Fruit fly (Drosophila melanogaster): ENCODE results near the gene CG15525.

The CG15525 gene

dm6 chr3R:29995035-29995434 is 2.4 kb downstream of the CG15525 start, which contains the start of the genes CG7903 and Sas-6:
TSS of gene CG7903 (minus strand) at chr3R:29995231.
TSS of gene Sas-6 (plus strand) at chr3R:29995357.
- TF ChIP-seq psq (optimal IDR thresholded peaks at IDR 0.05): no peak

- no peak for TF ChIP-seq usp (GFP tag; optimal IDR thresholded peaks at IDR 0.05)
- no peak for TF ChIP-seq EcR (GFP tag; optimal IDR thresholded peaks at IDR 0.05)
- no peak for TF ChIP-seq Dll (optimal IDR thresholded peaks at IDR 0.05)
- TF ChIP-seq pan (optimal IDR thresholded peaks at IDR 0.05): no peak
- no peak for TF ChIP-seq psq (optimal IDR thresholded peaks at IDR 0.05)
- no peak for TF ChIP-seq CG8478 (optimal IDR thresholded peaks at IDR 0.05)
Measured at dm6 chr3R:29993134-29993533, 4.3 kb downstream of the CG15525 start, which contains the start of gene Acph-1. TSS of gene Acph-1 (minus strand) at chr3R:29993411.

DNA sequence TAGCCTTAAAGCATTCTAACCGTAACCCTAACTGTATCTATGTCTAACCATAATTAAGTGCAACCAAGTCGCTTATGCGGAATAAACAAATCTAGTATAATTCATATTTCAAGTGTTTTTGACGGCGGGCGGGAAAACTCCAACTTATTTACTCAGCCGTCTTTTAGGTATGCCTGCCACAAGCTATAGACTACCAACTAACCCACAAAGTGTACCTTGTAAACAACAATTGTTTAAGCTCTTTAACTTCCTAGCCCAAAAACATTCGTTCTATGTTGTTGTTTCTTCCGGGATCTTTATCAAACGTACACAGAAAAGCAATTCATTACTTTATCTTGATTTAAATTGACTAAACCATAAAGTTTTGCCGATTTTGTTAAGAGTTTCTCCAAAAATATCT is 6.8 kb downstream of the CG15525 start:
- TF ChIP-seq usp (GFP tag; optimal IDR thresholded peaks at IDR 0.05): no peak
- no peak for TF ChIP-seq psq (optimal IDR thresholded peaks at IDR 0.05)
- TF ChIP-seq EcR (GFP tag; optimal IDR thresholded peaks at IDR 0.05): no peak
- no peak for TF ChIP-seq CG8478 (optimal IDR thresholded peaks at IDR 0.05)
- no peak for TF ChIP-seq Dll (optimal IDR thresholded peaks at IDR 0.05)
- TF ChIP-seq pan (optimal IDR thresholded peaks at IDR 0.05): no peak

dm6 chr3R:29985219-29985618 is 12.3 kb downstream of the CG15525 start:
- TF ChIP-seq psq (optimal IDR thresholded peaks at IDR 0.05): no peak
- no peak for TF ChIP-seq EcR (GFP tag; optimal IDR thresholded peaks at IDR 0.05)
- no peak for TF ChIP-seq usp (GFP tag; optimal IDR thresholded peaks at IDR 0.05)
- no peak for TF ChIP-seq CG8478 (optimal IDR thresholded peaks at IDR 0.05)
- TF ChIP-seq Dll (optimal IDR thresholded peaks at IDR 0.05): no peak
- TF ChIP-seq pan (optimal IDR thresholded peaks at IDR 0.05): no peak

DNA sequence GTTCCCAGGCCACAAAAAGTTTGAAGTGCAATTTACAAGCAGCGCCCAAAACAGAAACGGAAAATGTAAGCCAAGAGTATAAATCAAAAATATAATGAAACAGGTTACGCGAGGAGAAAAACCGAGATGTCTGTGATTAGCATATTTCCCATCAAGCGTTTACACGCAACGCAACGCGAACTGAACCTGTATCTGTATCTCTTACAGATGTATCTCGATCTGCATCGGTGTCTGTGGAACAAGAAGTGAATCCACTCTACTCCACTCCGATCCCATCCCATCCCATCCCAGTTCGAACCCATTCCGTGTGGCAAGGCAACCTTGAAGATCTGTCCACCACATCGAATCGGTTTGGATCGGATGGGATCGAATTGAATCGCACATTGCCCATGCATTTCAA is 13.6 kb downstream of the CG15525 start:
- TF ChIP-seq pan (optimal IDR thresholded peaks at IDR 0.05): no peak
- no peak for TF ChIP-seq usp (GFP tag; optimal IDR thresholded peaks at IDR 0.05)
- TF ChIP-seq EcR (GFP tag; optimal IDR thresholded peaks at IDR 0.05): no peak
- no peak for TF ChIP-seq Dll (optimal IDR thresholded peaks at IDR 0.05)
- no peak for TF ChIP-seq CG8478 (optimal IDR thresholded peaks at IDR 0.05)
- no peak for TF ChIP-seq psq (optimal IDR thresholded peaks at IDR 0.05)

DNA sequence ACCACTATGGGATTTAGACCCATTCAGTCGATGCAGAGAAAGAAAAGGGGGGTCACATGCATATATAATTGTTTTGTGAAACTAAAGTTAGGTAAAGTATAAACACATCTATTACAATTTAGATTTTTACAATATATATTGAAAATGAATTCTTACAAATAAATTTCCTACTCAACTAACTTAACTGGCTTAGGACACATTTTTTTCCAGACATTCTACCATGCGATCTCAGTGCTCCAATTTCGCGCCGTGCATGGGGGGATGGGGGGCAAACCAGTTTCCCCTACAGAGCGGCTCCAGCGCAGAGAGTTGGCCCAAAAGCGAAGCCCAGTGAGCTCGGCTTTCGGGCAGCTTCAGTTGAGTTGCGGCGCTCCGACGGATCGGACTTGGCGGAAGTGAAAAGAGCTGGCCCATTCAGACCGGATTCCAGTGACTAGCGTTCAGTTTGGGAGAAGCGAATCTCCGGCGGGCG is 14.4 kb downstream of the CG15525 start, which contains the start of gene CG7896:
Gene CG7896, plus strand, starts transcription at position 354 of the 472 bp plus-strand sequence.
- TF ChIP-seq psq (optimal IDR thresholded peaks at IDR 0.05): no peak
- TF ChIP-seq Dll (optimal IDR thresholded peaks at IDR 0.05): no peak
- no peak for TF ChIP-seq CG8478 (optimal IDR thresholded peaks at IDR 0.05)
- TF ChIP-seq pan (optimal IDR thresholded peaks at IDR 0.05): no peak

dm6 chr3R:29982027-29982426 is 15.4 kb downstream of the CG15525 start:
- no peak for TF ChIP-seq EcR (GFP tag; optimal IDR thresholded peaks at IDR 0.05)

dm6 chr3R:29981479-29981878 is 16.0 kb downstream of the CG15525 start:
- no peak for TF ChIP-seq pan (optimal IDR thresholded peaks at IDR 0.05)
- no peak for TF ChIP-seq psq (optimal IDR thresholded peaks at IDR 0.05)
- TF ChIP-seq Dll (optimal IDR thresholded peaks at IDR 0.05): no peak
- no peak for TF ChIP-seq usp (GFP tag; optimal IDR thresholded peaks at IDR 0.05)

- TF ChIP-seq EcR (GFP tag; optimal IDR thresholded peaks at IDR 0.05): no peak
- TF ChIP-seq pan (optimal IDR thresholded peaks at IDR 0.05): no peak
- TF ChIP-seq usp (GFP tag; optimal IDR thresholded peaks at IDR 0.05): no peak
- no peak for TF ChIP-seq psq (optimal IDR thresholded peaks at IDR 0.05)
- no peak for TF ChIP-seq Dll (optimal IDR thresholded peaks at IDR 0.05)
- no peak for TF ChIP-seq CG8478 (optimal IDR thresholded peaks at IDR 0.05)
Measured at dm6 chr3R:29978595-29978994, 18.9 kb downstream of the CG15525 start.

DNA sequence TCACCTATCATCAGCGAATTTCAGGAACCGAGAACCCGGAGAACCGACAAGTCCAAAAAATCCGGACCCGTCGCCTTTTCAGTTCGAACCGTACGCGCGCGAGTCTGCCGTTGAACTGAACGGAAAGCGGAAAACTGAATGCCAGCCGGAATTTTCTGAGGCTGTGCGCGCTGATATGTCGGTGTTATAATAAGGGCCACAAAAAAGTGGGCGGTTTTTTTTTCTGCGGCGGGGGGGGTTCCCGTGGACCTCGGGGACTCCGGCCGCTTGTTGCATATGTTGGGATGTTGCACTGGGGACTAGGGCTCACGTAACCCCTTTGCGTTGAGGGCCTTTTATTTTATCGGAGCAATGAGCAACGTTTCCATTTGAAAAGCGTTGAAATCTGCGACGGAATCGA is 28.1 kb downstream of the CG15525 start, which contains the start of gene TkR99D:
Gene TkR99D, minus strand, starts transcription at position 101 of the 400 bp plus-strand sequence.
- no peak for TF ChIP-seq psq (optimal IDR thresholded peaks at IDR 0.05)
- TF ChIP-seq CG8478 (optimal IDR thresholded peaks at IDR 0.05): no peak
- no peak for TF ChIP-seq pan (optimal IDR thresholded peaks at IDR 0.05)
- no peak for TF ChIP-seq EcR (GFP tag; optimal IDR thresholded peaks at IDR 0.05)
- TF ChIP-seq usp (GFP tag; optimal IDR thresholded peaks at IDR 0.05): no peak
- no peak for TF ChIP-seq Dll (optimal IDR thresholded peaks at IDR 0.05)

DNA sequence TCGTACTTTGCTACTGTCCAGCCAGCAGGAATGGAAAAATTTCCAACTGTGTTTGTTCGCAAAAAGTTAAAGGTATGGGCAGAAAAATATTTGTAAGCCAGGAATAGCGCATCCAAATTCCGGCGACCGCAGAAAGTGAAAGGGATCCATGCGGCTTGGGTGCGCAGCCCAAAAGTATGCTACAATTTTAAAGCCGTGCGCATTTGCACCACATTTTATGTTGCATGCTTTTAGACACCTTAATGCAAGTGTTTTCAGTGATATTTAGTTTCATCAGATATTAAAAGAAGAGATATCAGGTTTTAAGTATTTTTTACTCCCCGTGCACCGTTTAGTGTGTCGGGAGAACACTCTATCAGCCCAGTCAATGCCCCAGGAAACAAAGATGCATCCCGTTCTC is 34.4 kb downstream of the CG15525 start:
- no peak for TF ChIP-seq EcR (GFP tag; optimal IDR thresholded peaks at IDR 0.05)
- no peak for TF ChIP-seq CG8478 (optimal IDR thresholded peaks at IDR 0.05)
- TF ChIP-seq psq (optimal IDR thresholded peaks at IDR 0.05): no peak
- no peak for TF ChIP-seq usp (GFP tag; optimal IDR thresholded peaks at IDR 0.05)
- TF ChIP-seq pan (optimal IDR thresholded peaks at IDR 0.05): no peak
- TF ChIP-seq Dll (optimal IDR thresholded peaks at IDR 0.05): no peak

DNA sequence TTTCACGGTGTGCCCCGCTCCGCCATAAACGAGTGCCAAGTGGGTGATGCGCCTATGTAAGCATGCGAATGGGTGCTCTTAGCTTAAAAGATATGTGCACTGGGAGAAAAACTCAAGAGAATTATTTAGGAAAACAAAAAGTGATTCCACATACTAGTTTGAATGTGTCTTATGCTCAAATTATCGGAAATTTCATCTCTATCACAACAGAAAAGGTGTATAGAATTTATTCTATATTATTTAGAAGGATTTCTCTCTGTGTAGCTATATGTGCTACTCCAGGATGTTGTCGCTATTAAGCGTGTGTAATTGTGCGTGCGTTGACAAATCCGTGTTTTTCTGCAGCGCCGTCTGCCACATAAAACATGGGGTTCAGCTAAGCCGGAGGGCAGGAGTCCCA is 38.1 kb downstream of the CG15525 start:
- TF ChIP-seq psq (optimal IDR thresholded peaks at IDR 0.05) (no peak), CG8478 (optimal IDR thresholded peaks at IDR 0.05) (no peak), pan (optimal IDR thresholded peaks at IDR 0.05) (no peak), usp (GFP tag; optimal IDR thresholded peaks at IDR 0.05) (no peak), Dll (optimal IDR thresholded peaks at IDR 0.05) (no peak), EcR (GFP tag; optimal IDR thresholded peaks at IDR 0.05) (no peak)
